Fruit fly (Drosophila melanogaster): Measurements from ENCODE around the gene EndoA.

The EndoA gene

DNA sequence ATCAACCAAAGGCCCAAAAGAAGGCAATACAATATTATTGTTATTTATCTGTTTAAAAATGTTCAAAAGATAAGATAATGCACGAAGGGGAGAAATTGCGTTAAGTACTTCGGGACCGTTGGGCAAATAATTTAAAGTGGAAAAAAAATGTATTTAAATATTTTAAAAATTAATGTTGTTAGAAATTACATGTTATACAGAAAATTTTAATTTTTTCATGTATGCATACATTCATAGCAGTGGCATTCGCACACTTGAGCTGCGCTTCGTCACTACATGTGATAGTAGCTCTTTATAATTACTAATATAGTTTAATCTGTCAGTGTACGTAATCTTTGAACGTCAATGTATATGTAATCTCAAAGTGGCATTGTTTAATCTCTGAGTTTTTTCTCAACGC, 11.2 kb upstream of the EndoA start (continued):
- no peak for TF ChIP-seq Nf-YB (GFP tag; optimal IDR thresholded peaks at IDR 0.05)
- TF ChIP-seq Atf3 (GFP tag; optimal IDR thresholded peaks at IDR 0.05): no peak
- no peak for TF ChIP-seq Sox100B (GFP tag; optimal IDR thresholded peaks at IDR 0.05)
- peak; percentile 60; the same call in 2 of the 3 replicates for TF ChIP-seq B-H1 (GFP tag; IDR thresholded peaks at IDR 0.05)
- TF ChIP-seq CG16815 (GFP tag; optimal IDR thresholded peaks at IDR 0.05): no peak
- no peak for TF ChIP-seq CG13296 (GFP tag; optimal IDR thresholded peaks at IDR 0.05)
- no peak for TF ChIP-seq Hr3 (GFP tag; optimal IDR thresholded peaks at IDR 0.05)
- TF ChIP-seq Myb (GFP tag; optimal IDR thresholded peaks at IDR 0.05): no peak
- no peak for TF ChIP-seq NC2α (GFP tag; optimal IDR thresholded peaks at IDR 0.05)
- TF ChIP-seq CHES-1-like (GFP tag; optimal IDR thresholded peaks at IDR 0.05): no peak
- TF ChIP-seq CG6765 (GFP tag; optimal IDR thresholded peaks at IDR 0.05): no peak
- no peak for TF ChIP-seq CG9437 (GFP tag; optimal IDR thresholded peaks at IDR 0.05)
- TF ChIP-seq Ets97D (GFP tag; optimal IDR thresholded peaks at IDR 0.05): no peak
- no peak for TF ChIP-seq lbe (GFP tag; optimal IDR thresholded peaks at IDR 0.05)
- TF ChIP-seq CG6854 (GFP tag; optimal IDR thresholded peaks at IDR 0.05): no peak
- no peak; the same call in 2 of the 3 replicates for TF ChIP-seq CG17361 (GFP tag; IDR thresholded peaks at IDR 0.05)
- peak; percentile 82 for TF ChIP-seq CG14441 (GFP tag; IDR thresholded peaks at IDR 0.05)
- TF ChIP-seq CG12299 (tag; optimal IDR thresholded peaks at IDR 0.05): no peak
- no peak for TF ChIP-seq phol (tag; optimal IDR thresholded peaks at IDR 0.05)
- no peak for TF ChIP-seq lilli (GFP tag; optimal IDR thresholded peaks at IDR 0.05)

DNA sequence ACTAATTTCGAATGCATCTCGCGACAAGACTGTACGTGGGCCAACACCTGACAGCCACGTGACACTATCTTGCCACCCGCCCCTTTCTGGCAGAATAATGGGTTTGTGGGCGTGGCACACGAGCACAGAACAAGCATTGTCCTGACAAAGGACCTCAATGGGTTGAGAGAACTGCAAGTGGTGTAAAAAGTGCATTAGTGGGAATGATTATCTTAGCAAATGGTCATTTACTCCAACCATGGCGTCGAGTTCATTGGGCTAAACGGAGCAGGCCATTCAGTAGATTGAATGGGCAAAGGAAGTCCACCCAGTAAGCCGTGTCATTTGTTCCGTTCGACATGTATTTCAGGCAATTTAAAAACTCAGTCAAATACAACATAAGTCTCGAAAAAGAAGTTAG, 8.6 kb upstream of the EndoA start, which contains the start of gene CG14297:
TSS of gene CG14297 (plus strand) at position 301 of the 400 bp plus-strand sequence.
- TF ChIP-seq D19A (tag; optimal IDR thresholded peaks at IDR 0.05): no peak
- TF ChIP-seq D19B (GFP tag; optimal IDR thresholded peaks at IDR 0.05): no peak
- no peak for TF ChIP-seq unpg (GFP tag; optimal IDR thresholded peaks at IDR 0.05)
- TF ChIP-seq toy (GFP tag; IDR thresholded peaks at IDR 0.05): no peak
- TF ChIP-seq zen2 (GFP tag; IDR thresholded peaks at IDR 0.05; ENCODE audit: partially characterized antibody): no peak
- TF ChIP-seq pum (GFP tag; optimal IDR thresholded peaks at IDR 0.05): no peak

DNA sequence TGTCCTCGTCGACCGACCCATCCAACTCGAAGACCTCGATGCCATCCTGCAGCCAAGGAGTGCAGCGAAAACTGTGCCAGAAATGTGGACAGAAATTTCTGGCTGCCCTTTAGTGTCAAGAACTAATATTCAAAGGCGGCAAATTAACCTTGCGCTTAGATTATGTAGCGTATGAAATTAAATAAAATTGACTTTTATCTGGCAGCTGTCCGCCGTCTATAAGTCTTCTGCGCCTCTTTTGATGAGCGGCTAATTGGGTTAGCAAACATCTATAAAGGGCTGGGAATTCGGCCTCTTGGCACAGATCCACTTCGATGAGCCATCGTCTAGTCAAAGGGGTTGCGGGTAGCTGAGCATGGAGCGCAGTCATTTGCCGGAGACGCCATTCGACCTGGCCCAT, 7.3 kb upstream of the EndoA start, which contains the start of gene Rh2:
TSS of gene Rh2 (plus strand) at position 301 of the 400 bp plus-strand sequence.
- TF ChIP-seq CG13296 (GFP tag; optimal IDR thresholded peaks at IDR 0.05): no peak
- TF ChIP-seq NK7.1 (GFP tag; optimal IDR thresholded peaks at IDR 0.05): no peak
- TF ChIP-seq CG31224 (GFP tag; IDR thresholded peaks at IDR 0.05): no peak
- no peak for TF ChIP-seq seq (GFP tag; IDR thresholded peaks at IDR 0.05)
- TF ChIP-seq CG15269 (tag; optimal IDR thresholded peaks at IDR 0.05): no peak
- no peak for TF ChIP-seq Stat92E (GFP tag; optimal IDR thresholded peaks at IDR 0.05)
- no peak for TF ChIP-seq MTF-1 (GFP tag; optimal IDR thresholded peaks at IDR 0.05; ENCODE audit: borderline replicate concordance)
- TF ChIP-seq knrl (GFP tag; IDR thresholded peaks at IDR 0.05; ENCODE audit: partially characterized antibody): no peak
- TF ChIP-seq nerfin-1 (tag; optimal IDR thresholded peaks at IDR 0.05): no peak
- TF ChIP-seq nmo (GFP tag; optimal IDR thresholded peaks at IDR 0.05): no peak
- no peak for TF ChIP-seq grau (tag; optimal IDR thresholded peaks at IDR 0.05)
- TF ChIP-seq Hr78 (GFP tag; optimal IDR thresholded peaks at IDR 0.05): no peak
- TF ChIP-seq Ssrp (tag; optimal IDR thresholded peaks at IDR 0.05): no peak
- TF ChIP-seq maf-S (GFP tag; optimal IDR thresholded peaks at IDR 0.05): no peak
- no peak for TF ChIP-seq CG14441 (GFP tag; IDR thresholded peaks at IDR 0.05)
- no peak for TF ChIP-seq CG11093 (GFP tag; IDR thresholded peaks at IDR 0.05)
- no peak for TF ChIP-seq C15 (GFP tag; IDR thresholded peaks at IDR 0.05)
- no peak for TF ChIP-seq CG16813 (GFP tag; IDR thresholded peaks at IDR 0.05; ENCODE audit: partially characterized antibody)
- TF ChIP-seq Drgx (GFP tag; IDR thresholded peaks at IDR 0.05): no peak
- no peak for TF ChIP-seq Dip2 (GFP tag; IDR thresholded peaks at IDR 0.05)

Data from whole organism, embryonic.